Worm (Caenorhabditis elegans) whole organism, midembryonic: ENCODE results near the gene F44E2.10.

ENCODE experiments used
- flt-1 ChIP-seq: fragments of 200-800 bp; sonication (Bioruptor generic); IDR thresholded peaks from 2 replicates; pipeline ENCODE4 v1.3.6; 2022; ENCODE audit warnings: missing genetic modification characterization, missing compliant biosample characterization
- klf-2 ChIP-seq: fragments of 200-800 bp; sonication (Bioruptor generic); conservative IDR thresholded peaks from 2 replicates; pipeline ENCODE4 v1.3.6; 2022; ENCODE audit warnings: missing genetic modification reagents, missing genetic modification characterization, missing compliant biosample characterization
- ref-1 ChIP-seq: fragments of 200-800 bp; sonication (Bioruptor generic); conservative IDR thresholded peaks from 2 replicates; pipeline ENCODE4 v1.3.6; 2022; ENCODE audit warnings: missing genetic modification reagents, missing genetic modification characterization, missing compliant biosample characterization
- tab-1 ChIP-seq: fragments of 200-800 bp; sonication (Bioruptor generic); IDR thresholded peaks from 2 replicates; pipeline ENCODE4 v1.3.6; 2022; ENCODE audit warnings: missing genetic modification characterization, missing compliant biosample characterization
- ztf-23 ChIP-seq: fragments of 200-800 bp; sonication (Bioruptor generic); IDR thresholded peaks from 2 replicates; pipeline ENCODE4 v1.3.6; 2022; ENCODE audit warnings: missing genetic modification reagents, missing genetic modification characterization, missing compliant biosample characterization
- ztf-29 ChIP-seq: fragments of 200-800 bp; sonication (Bioruptor generic); IDR thresholded peaks from 2 replicates; pipeline ENCODE4 v1.3.6; 2022; ENCODE audit warnings: missing genetic modification reagents, missing genetic modification characterization, missing compliant biosample characterization

ce11 chrIII:8865294-8865766 lies 34.4 kb upstream of the F44E2.10 start:
- TF ChIP-seq flt-1 (0 out of 2 replicates have a peak, but pooled peaks have one; percentile 54), ztf-23 (GFP tag; lab: Robert Waterston, UW) (peak; percentile 57; the same call in 1 of the 2 replicates), klf-2 (no peak), ztf-29 (GFP tag; lab: Robert Waterston, UW) (no peak), tab-1 (GFP tag; lab: Robert Waterston, UW) (peak; percentile 51; the same call in 1 of the 2 replicates), ref-1 (GFP tag; lab: Robert Waterston, UW) (no peak)
